Worm (Caenorhabditis elegans) whole organism, midembryonic: ENCODE results near the gene fil-2.

Source experiments
- med-1 ChIP-seq: sonication (generic microtip); optimal IDR thresholded peaks from 2 replicates; lab custom pipeline; 2017; ENCODE audit warnings: missing genetic modification characterization, mild to moderate bottlenecking, missing compliant biosample characterization, antibody characterized with exemption, missing genetic modification reagents; ENCODE audit not compliant: insufficient read depth
- ref-1 ChIP-seq: fragments of 200-800 bp; sonication (Bioruptor generic); conservative IDR thresholded peaks from 2 replicates; pipeline ENCODE4 v1.3.6; 2022; ENCODE audit warnings: missing genetic modification reagents, missing genetic modification characterization, missing compliant biosample characterization

- TF ChIP-seq med-1 (no peak), ref-1 (no peak)
Measured at ce11 chrV:6239855-6240254, 39.0 kb upstream of the fil-2 start.
